Worm (Caenorhabditis elegans) whole organism, late embryonic: ENCODE measurements around the gene hch-1.

ENCODE experiments used
- C08G9.2 ChIP-seq: sonication (generic microtip); optimal IDR thresholded peaks from 2 replicates; lab custom pipeline; 2016; ENCODE audit warnings: mild to moderate bottlenecking, missing genetic modification characterization, moderate library complexity, missing compliant biosample characterization
- T23F11.4 ChIP-seq: fragments of 200-800 bp; sonication (Bioruptor generic); optimal IDR thresholded peaks from 2 replicates; lab custom pipeline; 2018; ENCODE audit warnings: mild to moderate bottlenecking, missing genetic modification characterization, missing compliant biosample characterization
- ama-1 ChIP-seq: fragments of 150-350 bp; optimal IDR thresholded peaks from 2 replicates; lab custom pipeline; 2014
- ceh-18 ChIP-seq: sonication (generic microtip); optimal IDR thresholded peaks from 2 replicates; lab custom pipeline; 2016; ENCODE audit warnings: missing genetic modification characterization, missing compliant biosample characterization
- ceh-19 ChIP-seq: fragments of 200-800 bp; sonication (Bioruptor generic); optimal IDR thresholded peaks from 2 replicates; lab custom pipeline; 2018; ENCODE audit warnings: mild to moderate bottlenecking, missing genetic modification characterization, missing compliant biosample characterization
- ceh-2 ChIP-seq: sonication (generic microtip); optimal IDR thresholded peaks from 2 replicates; lab custom pipeline; 2016; ENCODE audit warnings: missing genotype, missing genetic modification characterization, missing compliant biosample characterization
- ceh-22 ChIP-seq: sonication (generic microtip); optimal IDR thresholded peaks from 2 replicates; lab custom pipeline; 2017; ENCODE audit warnings: missing biosample characterization, missing genetic modification characterization
- ceh-24 ChIP-seq: sonication (generic microtip); optimal IDR thresholded peaks from 2 replicates; lab custom pipeline; 2016; ENCODE audit warnings: mild to moderate bottlenecking, missing genetic modification characterization, missing compliant biosample characterization
- ceh-31 ChIP-seq: sonication (generic microtip); optimal IDR thresholded peaks from 2 replicates; lab custom pipeline; 2016; ENCODE audit warnings: missing genetic modification characterization, missing compliant biosample characterization
- ceh-45 ChIP-seq: fragments of 200-800 bp; sonication (Bioruptor generic); IDR thresholded peaks from 2 replicates; pipeline ENCODE4 v1.3.6; 2022; ENCODE audit warnings: missing genetic modification reagents, missing genetic modification characterization, missing compliant biosample characterization
- che-1 ChIP-seq: sonication (generic microtip); optimal IDR thresholded peaks from 2 replicates; lab custom pipeline; 2016; ENCODE audit warnings: mild to moderate bottlenecking, missing genetic modification characterization, missing compliant biosample characterization
- elt-2 ChIP-seq: sonication (generic microtip); optimal IDR thresholded peaks from 2 replicates; lab custom pipeline; 2016; ENCODE audit warnings: missing genetic modification reagents, missing genetic modification characterization, missing compliant biosample characterization
- ets-4 ChIP-seq: sonication (generic microtip); optimal IDR thresholded peaks from 2 replicates; lab custom pipeline; 2016; ENCODE audit warnings: missing genetic modification characterization, missing compliant biosample characterization
- eyg-1 ChIP-seq: sonication (generic microtip); optimal IDR thresholded peaks from 2 replicates; lab custom pipeline; 2016; ENCODE audit warnings: missing genotype, missing genetic modification characterization, missing compliant biosample characterization
- fax-1 ChIP-seq: sonication (generic microtip); optimal IDR thresholded peaks from 2 replicates; lab custom pipeline; 2016; ENCODE audit warnings: missing genotype, missing genetic modification characterization, missing compliant biosample characterization
- fkh-10 ChIP-seq: fragments of 150-350 bp; optimal IDR thresholded peaks from 2 replicates; lab custom pipeline; 2014; ENCODE audit warnings: missing biosample characterization, missing genetic modification reagents, missing genetic modification characterization
- fkh-6 ChIP-seq: sonication (generic microtip); optimal IDR thresholded peaks from 2 replicates; lab custom pipeline; 2016; ENCODE audit warnings: missing genetic modification characterization, missing compliant biosample characterization
- gmeb-2 ChIP-seq: sonication (generic microtip); optimal IDR thresholded peaks from 2 replicates; lab custom pipeline; 2016; ENCODE audit warnings: missing genetic modification characterization, inconsistent platforms, missing compliant biosample characterization
- hlh-30 ChIP-seq: sonication (generic microtip); optimal IDR thresholded peaks from 2 replicates; lab custom pipeline; 2017; ENCODE audit warnings: antibody characterized with exemption, missing genetic modification characterization, missing compliant biosample characterization; ENCODE audit not compliant: insufficient read depth
- hlh-6 ChIP-seq: sonication (generic microtip); optimal IDR thresholded peaks from 2 replicates; lab custom pipeline; 2016; ENCODE audit warnings: missing genotype, missing genetic modification characterization, missing compliant biosample characterization
- hlh-8 ChIP-seq: sonication (generic microtip); optimal IDR thresholded peaks from 2 replicates; lab custom pipeline; 2016; ENCODE audit warnings: missing genotype, missing genetic modification characterization, missing compliant biosample characterization
- lim-6 ChIP-seq: sonication (generic microtip); optimal IDR thresholded peaks from 2 replicates; lab custom pipeline; 2016; ENCODE audit warnings: missing genetic modification characterization, missing compliant biosample characterization
- lin-11 ChIP-seq: fragments of 200-800 bp; sonication (Bioruptor generic); optimal IDR thresholded peaks from 2 replicates; lab custom pipeline; 2018; ENCODE audit warnings: mild to moderate bottlenecking, missing genetic modification characterization, missing compliant biosample characterization
- madf-2 ChIP-seq: sonication (generic microtip); optimal IDR thresholded peaks from 2 replicates; lab custom pipeline; 2017; ENCODE audit warnings: missing genetic modification characterization, missing compliant biosample characterization
- npax-4 ChIP-seq: sonication (generic microtip); optimal IDR thresholded peaks from 2 replicates; lab custom pipeline; 2016; ENCODE audit warnings: missing genetic modification characterization, missing compliant biosample characterization
- odd-2 ChIP-seq: sonication (generic microtip); optimal IDR thresholded peaks from 2 replicates; lab custom pipeline; 2017; ENCODE audit warnings: antibody characterized with exemption, mild to moderate bottlenecking, missing genetic modification characterization, missing compliant biosample characterization
- pha-2 ChIP-seq: sonication (generic microtip); optimal IDR thresholded peaks from 2 replicates; lab custom pipeline; 2017; ENCODE audit warnings: mild to moderate bottlenecking, missing genetic modification characterization, missing compliant biosample characterization
- pha-4 ChIP-seq: fragments of 150-350 bp; optimal IDR thresholded peaks from 2 replicates; lab custom pipeline; 2018; ENCODE audit warnings: missing biosample characterization, missing genetic modification reagents, missing genetic modification characterization
- rnt-1 ChIP-seq: sonication (generic microtip); optimal IDR thresholded peaks from 2 replicates; lab custom pipeline; 2016; ENCODE audit warnings: missing genetic modification characterization, missing compliant biosample characterization
- sdc-2 ChIP-seq: sonication (generic microtip); optimal IDR thresholded peaks from 2 replicates; lab custom pipeline; 2016; ENCODE audit warnings: missing genotype, missing genetic modification characterization, missing compliant biosample characterization
- sox-4 ChIP-seq: sonication (generic microtip); optimal IDR thresholded peaks from 2 replicates; lab custom pipeline; 2017; ENCODE audit warnings: mild to moderate bottlenecking, missing genetic modification characterization, inconsistent platforms, missing compliant biosample characterization
- syd-9 ChIP-seq: sonication (generic microtip); optimal IDR thresholded peaks from 2 replicates; lab custom pipeline; 2016; ENCODE audit warnings: mild to moderate bottlenecking, missing genetic modification characterization, moderate library complexity, missing compliant biosample characterization
- tbx-2 ChIP-seq: sonication (generic microtip); optimal IDR thresholded peaks from 2 replicates; lab custom pipeline; 2016; ENCODE audit warnings: missing genetic modification characterization, missing compliant biosample characterization
- unc-42 ChIP-seq: sonication (generic microtip); optimal IDR thresholded peaks from 2 replicates; lab custom pipeline; 2016; ENCODE audit warnings: missing genotype, missing genetic modification characterization, missing compliant biosample characterization
- unc-55 ChIP-seq: sonication (generic microtip); optimal IDR thresholded peaks from 2 replicates; lab custom pipeline; 2017; ENCODE audit warnings: missing biosample characterization, missing genetic modification reagents, missing genetic modification characterization
- ztf-16 ChIP-seq: sonication (generic microtip); optimal IDR thresholded peaks from 2 replicates; lab custom pipeline; 2017; ENCODE audit warnings: missing genetic modification characterization, missing compliant biosample characterization

Gene hch-1

DNA sequence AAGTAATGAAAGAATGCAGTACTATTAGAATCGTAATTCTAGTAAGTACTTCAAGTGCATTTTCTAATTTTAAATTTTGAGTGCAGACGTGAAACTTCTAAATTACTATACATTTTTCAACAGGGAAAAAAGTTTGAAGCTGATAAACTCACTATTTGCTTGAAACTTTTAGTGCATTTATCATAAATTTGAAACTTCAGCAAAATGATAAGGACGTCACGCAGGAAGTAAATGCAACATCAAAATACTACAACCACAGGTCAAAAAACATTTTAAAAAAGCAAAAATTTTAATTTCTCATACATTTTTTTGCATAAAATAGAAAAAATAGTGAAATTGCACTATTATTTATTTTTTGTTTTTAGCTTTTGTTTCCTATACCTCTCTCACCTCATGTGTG lies 39.7 kb upstream of the hch-1 start:
- no peak for TF ChIP-seq ztf-16 (tag; lab: Kevin White, UChicago)
- TF ChIP-seq ceh-2 (tag; lab: Kevin White, UChicago): no peak
- TF ChIP-seq eyg-1: no peak
- TF ChIP-seq pha-2 (tag; lab: Kevin White, UChicago): no peak
- TF ChIP-seq ceh-24 (tag; lab: Kevin White, UChicago): no peak
- no peak for TF ChIP-seq elt-2 (tag; lab: Kevin White, UChicago)
- no peak for TF ChIP-seq hlh-30 (tag; lab: Kevin White, UChicago)
- TF ChIP-seq ceh-22: no peak
- TF ChIP-seq gmeb-2 (tag; lab: Kevin White, UChicago): no peak
- no peak for TF ChIP-seq syd-9
- TF ChIP-seq ceh-19 (GFP tag; lab: Kevin White, UChicago): no peak
- TF ChIP-seq ama-1: no peak
- no peak for TF ChIP-seq lin-11
- no peak for TF ChIP-seq rnt-1 (tag; lab: Kevin White, UChicago)
- TF ChIP-seq fkh-6 (tag; lab: Kevin White, UChicago): no peak
- TF ChIP-seq ceh-31 (tag; lab: Kevin White, UChicago): no peak
- TF ChIP-seq sdc-2 (tag; lab: Kevin White, UChicago): no peak

DNA sequence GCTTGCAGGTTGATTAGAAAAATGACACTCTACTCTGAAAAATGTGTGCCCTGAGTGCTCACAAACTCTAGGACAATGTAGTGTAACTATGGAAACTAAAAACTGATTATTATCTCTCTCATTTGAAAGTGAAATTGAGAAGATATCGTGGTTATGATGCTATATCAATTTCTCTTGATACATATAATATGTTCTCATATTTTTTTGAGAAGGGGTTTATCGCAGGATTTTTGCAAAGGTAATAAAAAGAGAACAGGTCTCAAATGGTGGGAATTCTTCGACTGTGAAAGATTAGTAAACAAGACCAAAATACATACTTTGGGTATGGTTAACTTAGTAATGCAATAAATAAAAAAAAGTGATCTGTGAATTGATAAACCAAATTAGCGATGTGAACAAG lies 37.8 kb upstream of the hch-1 start:
- TF ChIP-seq odd-2 (tag; lab: Kevin White, UChicago) (no peak), hlh-6 (tag; lab: Kevin White, UChicago) (no peak), unc-42 (tag; lab: Kevin White, UChicago) (no peak), unc-55 (no peak), ets-4 (no peak)

DNA sequence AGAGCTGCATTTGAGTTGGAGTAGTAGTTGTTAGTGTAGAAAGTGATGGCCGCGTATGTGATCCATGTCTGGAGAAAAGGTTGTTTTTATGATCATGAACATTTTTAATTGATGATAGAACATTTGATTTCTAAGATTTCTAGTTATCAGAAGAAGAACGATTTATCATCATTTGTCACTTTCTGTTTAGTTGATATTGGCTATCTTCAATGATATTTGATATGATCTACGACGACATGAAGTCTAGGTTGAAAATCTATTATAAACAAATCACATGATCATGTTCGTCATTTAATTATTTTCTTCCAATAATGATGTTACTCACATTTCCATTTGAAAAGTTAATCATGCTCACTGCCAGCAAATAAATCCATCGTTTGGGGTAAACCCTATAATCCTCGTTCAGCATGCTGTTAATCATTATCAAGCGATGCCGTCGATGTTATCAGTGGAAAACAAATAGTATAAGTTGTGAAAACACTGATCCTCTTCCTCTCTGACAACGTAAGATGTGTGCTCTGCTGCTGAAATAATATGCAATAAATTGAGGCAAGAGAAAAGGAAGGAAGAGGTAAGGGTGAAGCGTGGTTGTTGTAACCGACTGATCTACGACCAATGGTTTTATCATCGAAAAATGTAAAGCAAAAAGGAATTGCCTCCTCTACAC lies 37.3 kb upstream of the hch-1 start:
- TF ChIP-seq fax-1 (tag; lab: Kevin White, UChicago) (no peak), ceh-22 (no peak), madf-2 (tag; lab: Kevin White, UChicago) (no peak), eyg-1 (no peak), T23F11.4 (GFP tag; lab: Kevin White, UChicago) (no peak), unc-55 (no peak), fkh-10 (GFP tag; lab: Kevin White, UChicago) (no peak), hlh-30 (tag; lab: Kevin White, UChicago) (no peak), tbx-2 (tag; lab: Kevin White, UChicago) (no peak), C08G9.2 (tag; lab: Kevin White, UChicago) (no peak), che-1 (tag; lab: Kevin White, UChicago) (no peak), syd-9 (no peak), pha-2 (tag; lab: Kevin White, UChicago) (no peak), hlh-8 (no peak)

DNA sequence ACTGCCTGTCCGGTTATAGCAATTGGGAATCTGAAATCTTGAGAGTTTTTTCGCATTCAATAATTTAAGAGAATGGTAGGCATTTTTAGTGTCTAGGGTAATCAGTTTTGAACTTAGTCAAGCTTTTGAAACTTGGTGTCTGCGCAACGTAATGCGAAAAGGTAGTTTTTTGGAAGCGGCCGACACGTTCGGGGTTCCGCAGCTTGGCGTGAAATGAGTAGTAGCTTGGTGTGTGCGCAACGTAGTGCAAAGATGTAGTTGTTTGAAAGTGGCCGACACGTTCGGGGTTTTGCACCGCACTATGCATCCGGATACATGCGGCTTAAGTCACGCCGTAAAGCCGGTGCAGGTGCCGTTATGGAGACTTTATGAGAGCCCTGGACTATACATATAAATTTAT lies 36.4 kb upstream of the hch-1 start:
- no peak for TF ChIP-seq lim-6 (tag; lab: Kevin White, UChicago)
- TF ChIP-seq ceh-18: no peak
- TF ChIP-seq ceh-45 (GFP tag; lab: Robert Waterston, UW): no peak
- no peak for TF ChIP-seq pha-4 (tag; lab: Kevin White, UChicago)
- no peak for TF ChIP-seq sox-4
- TF ChIP-seq npax-4 (tag; lab: Kevin White, UChicago): no peak
- TF ChIP-seq sdc-2 (tag; lab: Kevin White, UChicago): no peak
